Worm (Caenorhabditis elegans): ENCODE results near the gene nlp-24.

ce11 chrV:11615948-11616681 is at the start of gene nlp-24:
- TF ChIP-seq ztf-23 (GFP tag; IDR thresholded peaks at IDR 0.05) = no peak
- no peak for TF ChIP-seq flt-1 (GFP tag; IDR thresholded peaks at IDR 0.05)
- no peak for TF ChIP-seq T22C8.4 (GFP tag; IDR thresholded peaks at IDR 0.05)
- no peak for TF ChIP-seq ref-1 (GFP tag; conservative IDR thresholded peaks at IDR 0.05)
- no peak for TF ChIP-seq ztf-29 (GFP tag; IDR thresholded peaks at IDR 0.05)
- no peak for TF ChIP-seq tab-1 (GFP tag; IDR thresholded peaks at IDR 0.05)
- TF ChIP-seq cog-1 (tag; optimal IDR thresholded peaks at IDR 0.05) = no peak

Data from whole organism, midembryonic.